Worm (Caenorhabditis elegans) whole organism, L1 larva: Measurements from ENCODE around the gene Y43C5B.3.

ENCODE experiments used
- aly-2 ChIP-seq: fragments of 150-350 bp; optimal IDR thresholded peaks from 2 replicates; lab custom pipeline; 2014; ENCODE audit warnings: missing biosample characterization, missing genetic modification characterization
- ceh-82 ChIP-seq, 3 experiments: fragments of 150-350 bp in 1 of 3; sonication (generic microtip) in 2 of 3; optimal IDR thresholded peaks; 2 replicates each; lab custom pipeline; 2014 to 2017; ENCODE audit warnings: missing biosample characterization in 3 of 3, missing genetic modification characterization in 3 of 3
- egl-27 ChIP-seq, 2 experiments: fragments of 150-350 bp in 1 of 2; sonication (generic microtip); optimal IDR thresholded peaks; 3 replicates each; lab custom pipeline; 2017 to 2018; ENCODE audit warnings: missing biosample characterization in 2 of 2, missing genetic modification characterization in 2 of 2, missing genetic modification reagents in 2 of 2
- grh-1 ChIP-seq: fragments of 200-800 bp; sonication (Bioruptor generic); IDR thresholded peaks from 2 replicates; pipeline ENCODE4 v1.3.6; 2022; ENCODE audit warnings: missing genetic modification reagents, missing genetic modification characterization, missing compliant biosample characterization
- jun-1 ChIP-seq: fragments of 150-350 bp; optimal IDR thresholded peaks from 2 replicates; lab custom pipeline; 2014; ENCODE audit warnings: missing biosample characterization, missing genetic modification reagents, missing genetic modification characterization
- lin-13 ChIP-seq: fragments of 150-350 bp; optimal IDR thresholded peaks from 2 replicates; lab custom pipeline; 2014; ENCODE audit warnings: missing biosample characterization, missing genetic modification reagents, missing genetic modification characterization
- mdl-1 ChIP-seq, 2 experiments: fragments of 150-350 bp; optimal IDR thresholded peaks; 2 replicates each; lab custom pipeline; 2014 to 2017; ENCODE audit warnings: missing biosample characterization in 2 of 2, missing genetic modification characterization in 2 of 2, inconsistent platforms in 1 of 2
- nhr-11 ChIP-seq: fragments of 150-350 bp; optimal IDR thresholded peaks from 2 replicates; lab custom pipeline; 2014; ENCODE audit warnings: missing biosample characterization, missing genetic modification characterization
- nhr-237 ChIP-seq: fragments of 150-350 bp; optimal IDR thresholded peaks from 2 replicates; lab custom pipeline; 2014; ENCODE audit warnings: missing biosample characterization, missing genetic modification characterization
- nhr-28 ChIP-seq: fragments of 150-350 bp; optimal IDR thresholded peaks from 2 replicates; lab custom pipeline; 2014; ENCODE audit warnings: missing biosample characterization, missing genetic modification characterization
- skn-1 ChIP-seq: fragments of 150-350 bp; optimal IDR thresholded peaks from 2 replicates; lab custom pipeline; 2014; ENCODE audit warnings: missing biosample characterization, missing genetic modification characterization
- snpc-4 ChIP-seq: fragments of 150-350 bp; optimal IDR thresholded peaks from 2 replicates; lab custom pipeline; 2014; ENCODE audit warnings: missing biosample characterization, missing genetic modification characterization
- sptf-1 ChIP-seq: fragments of 150-350 bp; optimal IDR thresholded peaks from 2 replicates; lab custom pipeline; 2014; ENCODE audit warnings: missing biosample characterization, missing genetic modification characterization

ce11 chrIV:10304383-10304782 is 46.0 kb upstream of the Y43C5B.3 start:
- no peak for TF ChIP-seq egl-27 (tag; optimal IDR thresholded peaks at IDR 0.05; lab: Kevin White, UChicago)
- TF ChIP-seq aly-2, result no peak
- no peak for TF ChIP-seq nhr-237
- no peak for TF ChIP-seq snpc-4 (tag; lab: Kevin White, UChicago)
- no peak for TF ChIP-seq mdl-1 (tag; optimal IDR thresholded peaks at IDR 0.05; lab: Kevin White, UChicago)
- no peak for TF ChIP-seq nhr-11
- no peak for TF ChIP-seq ceh-82 (tag; optimal IDR thresholded peaks at IDR 0.05; lab: Kevin White, UChicago)
- no peak for TF ChIP-seq nhr-28 (tag; lab: Kevin White, UChicago)
- TF ChIP-seq grh-1 (GFP tag; lab: Robert Waterston, UW), result no peak
- no peak for TF ChIP-seq jun-1 (tag; lab: Kevin White, UChicago)
- TF ChIP-seq skn-1 (tag; lab: Kevin White, UChicago), result no peak
- no peak for TF ChIP-seq sptf-1 (tag; lab: Kevin White, UChicago)
- TF ChIP-seq lin-13 (GFP tag; lab: Kevin White, UChicago), result no peak
